Worm (Caenorhabditis elegans) whole organism, mixed stage, embryonic: ENCODE results near the gene Y17G9B.5.

ENCODE experiments used
- ceh-83 ChIP-seq: fragments of 200-800 bp; sonication (Bioruptor generic); optimal IDR thresholded peaks from 2 replicates; lab custom pipeline; 2018; ENCODE audit warnings: mild to moderate bottlenecking, missing genetic modification characterization, missing compliant biosample characterization
- elt-3 ChIP-seq: fragments of 150-350 bp; optimal IDR thresholded peaks from 2 replicates; lab custom pipeline; 2014; ENCODE audit warnings: missing biosample characterization, missing genetic modification characterization
- ham-2 ChIP-seq: fragments of 200-800 bp; sonication (Bioruptor generic); optimal IDR thresholded peaks from 2 replicates; lab custom pipeline; 2018; ENCODE audit warnings: mild to moderate bottlenecking, missing genetic modification characterization, missing compliant biosample characterization
- lsy-2 ChIP-seq: fragments of 150-350 bp; optimal IDR thresholded peaks from 2 replicates; lab custom pipeline; 2014; ENCODE audit warnings: missing biosample characterization, missing genetic modification characterization
- mep-1 ChIP-seq: fragments of 150-350 bp; optimal IDR thresholded peaks from 2 replicates; lab custom pipeline; 2017; ENCODE audit warnings: missing biosample characterization, missing genetic modification reagents, missing genetic modification characterization, inconsistent platforms
- mls-2 ChIP-seq: sonication (generic microtip); optimal IDR thresholded peaks from 2 replicates; lab custom pipeline; 2016; ENCODE audit warnings: mild to moderate bottlenecking, missing genetic modification characterization, moderate library complexity, missing compliant biosample characterization
- nhr-28 ChIP-seq: fragments of 150-350 bp; optimal IDR thresholded peaks from 2 replicates; lab custom pipeline; 2014; ENCODE audit warnings: missing biosample characterization, missing genetic modification characterization
- pha-4 ChIP-seq: fragments of 150-350 bp; optimal IDR thresholded peaks from 2 replicates; lab custom pipeline; 2018; ENCODE audit warnings: missing biosample characterization, missing genetic modification reagents, missing genetic modification characterization
- snpc-4 ChIP-seq: fragments of 150-350 bp; optimal IDR thresholded peaks from 2 replicates; lab custom pipeline; 2014; ENCODE audit warnings: missing biosample characterization, missing genetic modification characterization
- unc-39 ChIP-seq: fragments of 150-350 bp; optimal IDR thresholded peaks from 2 replicates; lab custom pipeline; 2014; ENCODE audit warnings: missing biosample characterization, missing genetic modification characterization
- unc-62 ChIP-seq: fragments of 150-350 bp; optimal IDR thresholded peaks from 2 replicates; lab custom pipeline; 2014; ENCODE audit warnings: missing biosample characterization, missing genetic modification reagents, missing genetic modification characterization

- TF ChIP-seq lsy-2 (tag; lab: Kevin White, UChicago), result no peak
- no peak for TF ChIP-seq snpc-4 (tag; lab: Kevin White, UChicago)
- TF ChIP-seq pha-4 (tag; lab: Kevin White, UChicago), result no peak
- no peak for TF ChIP-seq mep-1 (tag; lab: Kevin White, UChicago)
- no peak for TF ChIP-seq ham-2 (GFP tag; lab: Kevin White, UChicago)
- peak; percentile 36 for TF ChIP-seq mls-2 (tag; lab: Kevin White, UChicago)
- no peak for TF ChIP-seq elt-3
- TF ChIP-seq unc-39 (tag; lab: Kevin White, UChicago), result no peak
- TF ChIP-seq unc-62 (GFP tag; lab: Kevin White, UChicago), result no peak
- TF ChIP-seq ceh-83 (GFP tag; lab: Kevin White, UChicago), result no peak
- TF ChIP-seq nhr-28 (tag; lab: Kevin White, UChicago), result no peak
These were observed 31.1 kb downstream of the Y17G9B.5 start for ce11 chrIV:4781123-4781522.
